Worm (Caenorhabditis elegans): ENCODE data around the gene nspc-14.

nspc-14 gene

ce11 chrX:12358957-12359356, at the start of gene nspc-14:
TSS of gene nspc-14 (minus strand) at chrX:12359057.
- TF ChIP-seq unc-62 (GFP tag; optimal IDR thresholded peaks at IDR 0.05) = no peak

- TF ChIP-seq unc-62 (GFP tag; optimal IDR thresholded peaks at IDR 0.05) = no peak
These were observed 48.4 kb upstream of the nspc-14 start for ce11 chrX:12407297-12407696.

- no peak for TF ChIP-seq unc-62 (GFP tag; optimal IDR thresholded peaks at IDR 0.05)
These were observed 47.7 kb upstream of the nspc-14 start for ce11 chrX:12406592-12406991.

ce11 chrX:12406037-12406436, 47.2 kb upstream of the nspc-14 start:
- no peak for TF ChIP-seq unc-62 (GFP tag; optimal IDR thresholded peaks at IDR 0.05)

ce11 chrX:12404729-12405128, 45.9 kb upstream of the nspc-14 start:
- no peak for TF ChIP-seq unc-62 (GFP tag; optimal IDR thresholded peaks at IDR 0.05)

ce11 chrX:12393786-12394308, 35.0 kb upstream of the nspc-14 start, which contains the start of gene F17E5.2:
TSS of gene F17E5.2 (plus strand) at chrX:12394258.
- no peak for TF ChIP-seq unc-62 (GFP tag; optimal IDR thresholded peaks at IDR 0.05)

- no peak for TF ChIP-seq unc-62 (GFP tag; optimal IDR thresholded peaks at IDR 0.05)
These were observed 32.5 kb upstream of the nspc-14 start, which contains the start of gene nekl-3 for ce11 chrX:12391380-12391779. TSS of gene nekl-3 (minus strand) at chrX:12391480.

ce11 chrX:12378293-12378692, 19.4 kb upstream of the nspc-14 start, which contains the start of gene glb-13:
TSS of gene glb-13 (minus strand) at chrX:12378393.
- TF ChIP-seq unc-62 (GFP tag; optimal IDR thresholded peaks at IDR 0.05) = no peak

- no peak for TF ChIP-seq unc-62 (GFP tag; optimal IDR thresholded peaks at IDR 0.05)
These were observed 16.9 kb upstream of the nspc-14 start for ce11 chrX:12375783-12376182.

- TF ChIP-seq unc-62 (GFP tag; optimal IDR thresholded peaks at IDR 0.05) = no peak
These were observed 12.5 kb upstream of the nspc-14 start, which contains the start of gene rif-1.2 for ce11 chrX:12371321-12371720. TSS of gene rif-1.2 (minus strand) at chrX:12371421.

- TF ChIP-seq unc-62 (GFP tag; optimal IDR thresholded peaks at IDR 0.05) = no peak
These were observed 8.6 kb upstream of the nspc-14 start for ce11 chrX:12367498-12367897.

ce11 chrX:12365388-12365787, 6.5 kb upstream of the nspc-14 start, which contains the start of gene F19H6.4:
TSS of gene F19H6.4 (plus strand) at chrX:12365688.
- no peak for TF ChIP-seq unc-62 (GFP tag; optimal IDR thresholded peaks at IDR 0.05)

ce11 chrX:12364804-12365203, 5.9 kb upstream of the nspc-14 start, which contains the start of gene F19H6.5:
TSS of gene F19H6.5 (minus strand) at chrX:12364904.
- TF ChIP-seq unc-62 (GFP tag; optimal IDR thresholded peaks at IDR 0.05) = no peak

ce11 chrX:12362951-12363486, 4.2 kb upstream of the nspc-14 start:
- peak; percentile 33 for TF ChIP-seq unc-62 (GFP tag; optimal IDR thresholded peaks at IDR 0.05)

ce11 chrX:12360444-12360843, 1.6 kb upstream of the nspc-14 start, which contains the start of the genes nspc-15 and F19H6.6:
TSS of gene nspc-15 (plus strand) at chrX:12360744.
TSS of gene F19H6.6 (plus strand) at chrX:12360827.
- TF ChIP-seq unc-62 (GFP tag; optimal IDR thresholded peaks at IDR 0.05) = no peak

ce11 chrX:12357127-12357526, 1.7 kb downstream of the nspc-14 start, which contains the start of gene nspc-13:
TSS of gene nspc-13 (plus strand) at chrX:12357427.
- no peak for TF ChIP-seq unc-62 (GFP tag; optimal IDR thresholded peaks at IDR 0.05)

- no peak for TF ChIP-seq unc-62 (GFP tag; optimal IDR thresholded peaks at IDR 0.05)
These were observed 2.3 kb downstream of the nspc-14 start, which contains the start of gene nspc-12 for ce11 chrX:12356581-12356980. TSS of gene nspc-12 (minus strand) at chrX:12356681.

Measured in whole organism, dauer.